Worm (Caenorhabditis elegans): ENCODE measurements around the gene unc-76.

ce11 chrV:15094749-15095148, 23.2 kb downstream of the unc-76 start, which contains the start of gene srx-78:
- TF ChIP-seq ztf-29 (GFP tag; IDR thresholded peaks at IDR 0.05) = no peak
- TF ChIP-seq tab-1 (GFP tag; IDR thresholded peaks at IDR 0.05) = no peak
- no peak for TF ChIP-seq flt-1 (GFP tag; IDR thresholded peaks at IDR 0.05)
- no peak for TF ChIP-seq ztf-23 (GFP tag; IDR thresholded peaks at IDR 0.05)
- no peak for TF ChIP-seq cog-1 (tag; optimal IDR thresholded peaks at IDR 0.05)

All from whole organism, midembryonic.